Worm (Caenorhabditis elegans) whole organism, mixed stage, embryonic: ENCODE results near the gene T25B6.3.

ENCODE experiments used
- elt-3 ChIP-seq: fragments of 150-350 bp; optimal IDR thresholded peaks from 2 replicates; lab custom pipeline; 2014; ENCODE audit warnings: missing biosample characterization, missing genetic modification characterization
- ham-2 ChIP-seq: fragments of 200-800 bp; sonication (Bioruptor generic); optimal IDR thresholded peaks from 2 replicates; lab custom pipeline; 2018; ENCODE audit warnings: mild to moderate bottlenecking, missing genetic modification characterization, missing compliant biosample characterization
- lsy-2 ChIP-seq: fragments of 150-350 bp; optimal IDR thresholded peaks from 2 replicates; lab custom pipeline; 2014; ENCODE audit warnings: missing biosample characterization, missing genetic modification characterization
- mab-5 ChIP-seq: fragments of 150-350 bp; optimal IDR thresholded peaks from 2 replicates; lab custom pipeline; 2014; ENCODE audit warnings: missing biosample characterization, missing genetic modification characterization
- mep-1 ChIP-seq: fragments of 150-350 bp; optimal IDR thresholded peaks from 2 replicates; lab custom pipeline; 2017; ENCODE audit warnings: missing biosample characterization, missing genetic modification reagents, missing genetic modification characterization, inconsistent platforms
- nhr-237 ChIP-seq: fragments of 150-350 bp; optimal IDR thresholded peaks from 2 replicates; lab custom pipeline; 2014; ENCODE audit warnings: missing biosample characterization, missing genetic modification characterization
- snpc-4 ChIP-seq: fragments of 150-350 bp; optimal IDR thresholded peaks from 2 replicates; lab custom pipeline; 2014; ENCODE audit warnings: missing biosample characterization, missing genetic modification characterization
- sptf-1 ChIP-seq: sonication (generic microtip); optimal IDR thresholded peaks from 2 replicates; lab custom pipeline; 2017; ENCODE audit warnings: mild to moderate bottlenecking, missing genetic modification characterization, moderate library complexity, missing compliant biosample characterization
- unc-39 ChIP-seq: fragments of 150-350 bp; optimal IDR thresholded peaks from 2 replicates; lab custom pipeline; 2014; ENCODE audit warnings: missing biosample characterization, missing genetic modification characterization
- unc-62 ChIP-seq: fragments of 150-350 bp; optimal IDR thresholded peaks from 2 replicates; lab custom pipeline; 2014; ENCODE audit warnings: missing biosample characterization, missing genetic modification reagents, missing genetic modification characterization
- zip-8 ChIP-seq: fragments of 150-350 bp; optimal IDR thresholded peaks from 2 replicates; lab custom pipeline; 2014; ENCODE audit warnings: missing biosample characterization, missing genetic modification characterization

DNA sequence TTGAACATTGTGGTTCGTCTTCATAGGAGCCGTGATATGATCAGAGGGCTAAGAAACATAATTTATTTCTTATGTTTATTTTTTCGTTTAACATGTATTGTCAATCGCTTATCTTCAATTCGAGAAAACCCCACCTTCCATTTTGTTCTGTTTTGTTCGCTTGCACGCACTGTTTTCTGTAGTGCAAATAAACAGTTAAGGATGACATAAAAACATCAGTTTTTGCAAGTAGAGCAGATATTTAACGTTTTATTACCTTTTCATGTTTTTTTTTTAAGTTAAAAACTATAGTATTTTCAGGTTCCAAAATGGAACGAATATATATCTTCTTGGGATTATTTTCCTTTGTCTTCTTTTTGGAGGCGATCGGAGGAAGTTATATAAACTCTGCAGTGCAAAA, 29.9 kb downstream of the T25B6.3 start, which contains the start of gene F47E1.2:
- TF ChIP-seq snpc-4 (no peak), sptf-1 (tag; lab: Kevin White, UChicago) (no peak), ham-2 (no peak), unc-39 (tag; lab: Kevin White, UChicago) (no peak), unc-62 (GFP tag; lab: Kevin White, UChicago) (no peak), nhr-237 (no peak), lsy-2 (tag; lab: Kevin White, UChicago) (no peak), mab-5 (tag; lab: Kevin White, UChicago) (no peak), elt-3 (tag; lab: Kevin White, UChicago) (no peak), zip-8 (tag; lab: Kevin White, UChicago) (no peak), mep-1 (tag; lab: Kevin White, UChicago) (no peak)
